Worm (Caenorhabditis elegans) whole organism, late embryonic: ENCODE data around the gene clc-25.

Experiments used
- T23F11.4 ChIP-seq: fragments of 200-800 bp; sonication (Bioruptor generic); optimal IDR thresholded peaks from 2 replicates; lab custom pipeline; 2018; ENCODE audit warnings: mild to moderate bottlenecking, missing genetic modification characterization, missing compliant biosample characterization
- dve-1 ChIP-seq: sonication (generic microtip); optimal IDR thresholded peaks from 2 replicates; lab custom pipeline; 2017; ENCODE audit warnings: antibody characterized with exemption, mild to moderate bottlenecking, missing genetic modification characterization, missing compliant biosample characterization
- hlh-6 ChIP-seq: sonication (generic microtip); optimal IDR thresholded peaks from 2 replicates; lab custom pipeline; 2016; ENCODE audit warnings: missing genotype, missing genetic modification characterization, missing compliant biosample characterization
- lin-11 ChIP-seq: fragments of 200-800 bp; sonication (Bioruptor generic); optimal IDR thresholded peaks from 2 replicates; lab custom pipeline; 2018; ENCODE audit warnings: mild to moderate bottlenecking, missing genetic modification characterization, missing compliant biosample characterization
- mec-3 ChIP-seq: sonication (generic microtip); optimal IDR thresholded peaks from 2 replicates; lab custom pipeline; 2016; ENCODE audit warnings: borderline replicate concordance, missing genetic modification characterization, missing compliant biosample characterization
- unc-42 ChIP-seq: sonication (generic microtip); optimal IDR thresholded peaks from 2 replicates; lab custom pipeline; 2016; ENCODE audit warnings: missing genotype, missing genetic modification characterization, missing compliant biosample characterization

- TF ChIP-seq T23F11.4 (GFP tag; lab: Kevin White, UChicago) (no peak), dve-1 (no peak), unc-42 (tag; lab: Kevin White, UChicago) (no peak), lin-11 (tag; lab: Kevin White, UChicago) (no peak), mec-3 (tag; lab: Kevin White, UChicago) (no peak), hlh-6 (tag; lab: Kevin White, UChicago) (no peak)
Measured at ce11 chrIII:1008091-1008490, 18.1 kb downstream of the clc-25 start, which contains the start of gene clc-27.
